Worm (Caenorhabditis elegans): ENCODE results near the gene srw-63.

- TF ChIP-seq ham-2 (GFP tag; optimal IDR thresholded peaks at IDR 0.05) (no peak), elt-3 (tag; optimal IDR thresholded peaks at IDR 0.05) (no peak), nhr-28 (tag; optimal IDR thresholded peaks at IDR 0.05) (no peak), mls-2 (tag; optimal IDR thresholded peaks at IDR 0.05) (no peak)
Measured at ce11 chrIV:13989875-13990274, 25.9 kb downstream of the srw-63 start.
